Worm (Caenorhabditis elegans): ENCODE measurements around the gene F48G7.4.

F48G7.4 gene

ce11 chrV:619054-619453 is at the start of gene F48G7.4:
Gene F48G7.4 (plus strand): TSS chrV:619453.
- TF ChIP-seq alr-1 (tag; optimal IDR thresholded peaks at IDR 0.05; ENCODE audit: borderline replicate concordance) (no peak), nhr-71 (tag; optimal IDR thresholded peaks at IDR 0.05) (peak; percentile 91), tbx-2 (tag; optimal IDR thresholded peaks at IDR 0.05) (peak; percentile 86), nhr-76 (tag; optimal IDR thresholded peaks at IDR 0.05) (no peak), lin-15B (tag; optimal IDR thresholded peaks at IDR 0.05) (no peak), hpl-2 (GFP tag; optimal IDR thresholded peaks at IDR 0.05) (no peak), elt-2 (tag; optimal IDR thresholded peaks at IDR 0.05) (no peak), fos-1 (tag; optimal IDR thresholded peaks at IDR 0.05) (peak; percentile 60), lir-3 (tag; optimal IDR thresholded peaks at IDR 0.05; ENCODE audit: poor library complexity) (peak; percentile 62), mdl-1 (tag; optimal IDR thresholded peaks at IDR 0.05) (peak in 1 of 2 experiments; percentile 11), nhr-90 (tag; optimal IDR thresholded peaks at IDR 0.05; ENCODE audit: poor library complexity) (no peak), nhr-19 (GFP tag; conservative IDR thresholded peaks at IDR 0.05) (peak; percentile 60), sptf-1 (tag; optimal IDR thresholded peaks at IDR 0.05) (no peak), nhr-11 (tag; optimal IDR thresholded peaks at IDR 0.05) (peak; percentile 73), zag-1 (tag; optimal IDR thresholded peaks at IDR 0.05) (peak; percentile 26), unc-130 (tag; optimal IDR thresholded peaks at IDR 0.05) (no peak), lin-35 (GFP tag; optimal IDR thresholded peaks at IDR 0.05) (peak; percentile 52 to 64), fkh-4 (tag; optimal IDR thresholded peaks at IDR 0.05; ENCODE audit: borderline replicate concordance) (no peak), hlh-4 (tag; optimal IDR thresholded peaks at IDR 0.05) (no peak), fkh-8 (tag; optimal IDR thresholded peaks at IDR 0.05) (peak; percentile 91), snpc-4 (tag; optimal IDR thresholded peaks at IDR 0.05) (peak; percentile 13), fkh-10 (GFP tag; optimal IDR thresholded peaks at IDR 0.05) (peak; percentile 38), mep-1 (tag; optimal IDR thresholded peaks at IDR 0.05) (peak; percentile 25), nhr-12 (tag; optimal IDR thresholded peaks at IDR 0.05) (no peak), lin-13 (GFP tag; optimal IDR thresholded peaks at IDR 0.05) (peak; percentile 15), aha-1 (tag; optimal IDR thresholded peaks at IDR 0.05) (no peak), C34B4.2 (tag; optimal IDR thresholded peaks at IDR 0.05) (no peak), ces-1 (GFP tag; optimal IDR thresholded peaks at IDR 0.05) (no peak), egl-27 (tag; optimal IDR thresholded peaks at IDR 0.05) (peak in 1 of 2 experiments; percentile 45), irx-1 (tag; optimal IDR thresholded peaks at IDR 0.05) (peak; percentile 47), C04F5.9 (tag; optimal IDR thresholded peaks at IDR 0.05) (no peak), grh-1 (GFP tag; IDR thresholded peaks at IDR 0.05) (peak; percentile 48; the same call in 1 of the 2 replicates), unc-86 (tag; optimal IDR thresholded peaks at IDR 0.05) (peak; percentile 90), unc-62 (GFP tag; optimal IDR thresholded peaks at IDR 0.05) (no peak), isw-1 (GFP tag; IDR thresholded peaks at IDR 0.05) (peak; percentile 33), pag-3 (tag; optimal IDR thresholded peaks at IDR 0.05; ENCODE audit: borderline replicate concordance, insufficient read depth) (no peak), lin-14 (GFP tag; optimal IDR thresholded peaks at IDR 0.05) (peak; percentile 100), efl-1 (optimal IDR thresholded peaks at IDR 0.05) (peak; percentile 73 to 75), efl-1 (GFP tag; optimal IDR thresholded peaks at IDR 0.05 in 1 of 2) (peak in 1 of 2 experiments; percentile 47), mab-9 (GFP tag; IDR thresholded peaks at IDR 0.05) (no peak), sox-4 (tag; optimal IDR thresholded peaks at IDR 0.05) (peak; percentile 13), nhr-84 (tag; optimal IDR thresholded peaks at IDR 0.05) (no peak), lin-39 (tag; optimal IDR thresholded peaks at IDR 0.05) (no peak), hlh-17 (GFP tag; optimal IDR thresholded peaks at IDR 0.05; ENCODE audit: borderline replicate concordance) (no peak), pqm-1 (tag; optimal IDR thresholded peaks at IDR 0.05) (no peak), lsy-2 (tag; optimal IDR thresholded peaks at IDR 0.05) (peak in 1 of 2 experiments; percentile 72), ceh-63 (GFP tag; optimal IDR thresholded peaks at IDR 0.05) (no peak), vab-15 (tag; optimal IDR thresholded peaks at IDR 0.05) (no peak), ama-1 (optimal IDR thresholded peaks at IDR 0.05) (no peak), snu-23 (GFP tag; optimal IDR thresholded peaks at IDR 0.05) (peak; percentile 86), egl-13 (tag; optimal IDR thresholded peaks at IDR 0.05) (peak; percentile 55), dpl-1 (GFP tag; optimal IDR thresholded peaks at IDR 0.05) (peak; percentile 22 to 44 (median 32)), sup-37 (GFP tag; optimal IDR thresholded peaks at IDR 0.05) (no peak)

All from whole organism, L1 larva.